Worm (Caenorhabditis elegans): ENCODE measurements around the gene tag-18.
A peak's percentile ranks its signal among the peaks of the same experiment; 100 is the strongest.

tag-18 gene

DNA sequence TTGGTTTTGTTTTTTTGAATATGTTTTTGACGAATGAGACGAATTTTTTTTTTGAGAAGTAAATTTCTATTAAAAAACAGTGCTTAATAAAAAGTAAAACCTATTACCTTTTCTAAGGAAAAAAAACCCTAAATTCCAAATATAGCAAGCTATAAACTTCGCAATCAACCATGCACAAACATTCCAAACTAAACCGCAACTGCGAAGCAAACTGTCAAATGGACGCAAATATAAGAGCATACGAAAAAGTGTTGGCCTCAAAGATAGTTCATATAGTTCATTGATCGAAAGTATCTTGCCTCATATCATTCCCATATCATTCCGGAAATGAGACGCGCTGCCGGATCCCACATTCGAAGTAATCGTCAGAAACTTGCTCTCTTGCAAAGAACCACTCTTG is 37.2 kb downstream of the tag-18 start, which contains the start of gene C01C4.3:
C01C4.3 (plus strand) TSS at position 301 of the 400 bp plus-strand sequence.
- no peak for TF ChIP-seq sea-1 (GFP tag; conservative IDR thresholded peaks at IDR 0.05)
- TF ChIP-seq tbx-37 (GFP tag; conservative IDR thresholded peaks at IDR 0.05): no peak
- TF ChIP-seq ceh-36 (tag; optimal IDR thresholded peaks at IDR 0.05): no peak
- TF ChIP-seq ceh-13 (GFP tag; optimal IDR thresholded peaks at IDR 0.05): no peak
- no peak for TF ChIP-seq aly-1 (tag; optimal IDR thresholded peaks at IDR 0.05)

DNA sequence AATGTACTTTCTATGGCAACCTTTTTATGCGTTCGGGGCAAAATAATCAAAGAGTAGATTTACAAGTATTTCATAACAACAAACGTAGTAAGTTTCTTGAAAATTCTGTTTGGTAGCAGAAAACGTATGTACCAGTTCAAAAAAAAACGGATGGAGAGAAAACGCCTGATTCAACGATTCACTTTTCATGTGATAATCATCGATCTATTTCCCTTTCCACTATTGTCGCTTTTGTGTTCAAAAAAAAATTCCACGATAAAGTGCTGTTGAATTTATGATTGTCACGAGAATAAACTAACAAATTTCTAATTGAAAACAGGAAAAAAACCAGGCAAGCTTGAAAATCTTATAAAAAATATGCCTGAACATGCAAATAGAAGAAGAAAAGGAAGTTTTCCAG is 38.0 kb downstream of the tag-18 start:
- TF ChIP-seq tbx-37 (GFP tag; conservative IDR thresholded peaks at IDR 0.05) (no peak), ceh-13 (GFP tag; optimal IDR thresholded peaks at IDR 0.05) (no peak), aly-1 (tag; optimal IDR thresholded peaks at IDR 0.05) (no peak), sea-1 (GFP tag; conservative IDR thresholded peaks at IDR 0.05) (no peak), tra-4 (tag; optimal IDR thresholded peaks at IDR 0.05) (no peak), B0310.2 (tag; optimal IDR thresholded peaks at IDR 0.05) (no peak), hmg-4 (GFP tag; optimal IDR thresholded peaks at IDR 0.05) (no peak), flt-1 (GFP tag; IDR thresholded peaks at IDR 0.05) (no peak), hmbx-1 (tag; optimal IDR thresholded peaks at IDR 0.05) (no peak)

DNA sequence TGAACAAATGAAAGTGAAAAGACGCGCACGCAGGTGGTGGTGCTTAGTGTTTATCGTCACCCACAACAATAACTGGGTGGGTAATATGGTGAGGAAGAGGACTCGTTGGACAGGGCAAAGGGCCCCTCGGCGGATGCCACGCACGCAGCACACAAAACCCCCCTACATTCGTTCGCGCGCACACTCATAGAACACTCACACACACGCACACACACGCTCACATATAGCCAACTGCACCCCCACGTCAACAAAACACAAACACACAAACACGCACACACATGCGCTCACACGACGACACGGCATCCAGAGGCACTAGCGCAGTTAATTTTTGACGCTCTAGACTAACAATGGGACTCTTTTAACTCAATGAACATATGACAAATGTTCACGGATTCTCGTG is 39.7 kb downstream of the tag-18 start:
- TF ChIP-seq hmbx-1 (tag; optimal IDR thresholded peaks at IDR 0.05) (no peak), hnd-1 (tag; optimal IDR thresholded peaks at IDR 0.05) (no peak), tbx-37 (GFP tag; conservative IDR thresholded peaks at IDR 0.05) (peak; percentile 37; the same call in 1 of the 2 replicates), hmg-4 (GFP tag; optimal IDR thresholded peaks at IDR 0.05) (peak; percentile 86), F13C5.2 (tag; optimal IDR thresholded peaks at IDR 0.05) (peak; percentile 77), sea-1 (GFP tag; conservative IDR thresholded peaks at IDR 0.05) (0 out of 2 replicates have a peak, but pooled peaks have one; percentile 40), pes-1 (GFP tag; IDR thresholded peaks at IDR 0.05) (peak; percentile 56; the same call in 1 of the 2 replicates), aly-1 (tag; optimal IDR thresholded peaks at IDR 0.05) (peak; percentile 35), flt-1 (GFP tag; IDR thresholded peaks at IDR 0.05) (no peak), tra-4 (tag; optimal IDR thresholded peaks at IDR 0.05) (no peak)

DNA sequence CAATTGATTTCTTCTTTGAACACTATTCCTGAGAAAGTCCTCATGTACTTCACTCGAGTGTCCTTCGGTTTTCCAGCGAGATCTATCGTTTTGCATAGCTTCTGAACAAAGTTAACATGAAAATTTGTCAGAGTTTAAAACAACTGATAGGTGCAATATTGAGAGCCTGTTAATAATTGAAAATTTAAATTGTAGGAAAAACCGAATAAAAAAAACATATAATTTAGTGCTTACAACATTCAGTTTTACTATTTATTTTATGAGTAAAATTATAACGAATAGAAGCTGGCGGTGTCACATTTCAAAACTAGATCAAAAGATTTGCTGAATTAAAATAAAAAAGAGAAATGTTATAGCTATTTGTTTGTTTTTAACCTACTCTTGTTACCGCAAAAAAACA is 40.7 kb downstream of the tag-18 start, which contains the start of gene C02F12.8:
C02F12.8 (minus strand) TSS at position 101 of the 400 bp plus-strand sequence.
- TF ChIP-seq sea-1 (GFP tag; conservative IDR thresholded peaks at IDR 0.05) (no peak), scrt-1 (GFP tag; IDR thresholded peaks at IDR 0.05) (no peak)

DNA sequence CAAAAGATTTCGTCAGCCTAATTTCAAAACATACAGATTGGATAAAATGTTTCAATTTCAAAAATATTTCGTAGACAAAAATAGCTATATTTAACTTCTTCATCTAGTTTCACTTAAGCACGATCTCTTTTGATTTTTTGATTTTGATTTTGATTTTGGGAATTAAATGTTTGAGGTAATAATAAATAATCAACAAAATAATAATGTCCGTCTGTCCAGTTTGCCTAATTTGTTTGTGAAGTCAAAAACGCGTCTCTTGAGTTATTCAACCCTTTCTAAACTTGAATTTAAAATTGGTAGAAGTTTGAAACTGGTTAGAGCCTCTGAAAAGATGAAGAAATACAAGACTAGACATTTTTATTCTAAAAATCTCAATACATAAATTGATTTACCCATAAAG is 44.0 kb downstream of the tag-18 start:
- TF ChIP-seq ets-7 (tag; optimal IDR thresholded peaks at IDR 0.05) (no peak), tbx-37 (GFP tag; conservative IDR thresholded peaks at IDR 0.05) (no peak), tbx-11 (GFP tag; IDR thresholded peaks at IDR 0.05) (no peak), tra-4 (tag; optimal IDR thresholded peaks at IDR 0.05) (no peak), scrt-1 (GFP tag; IDR thresholded peaks at IDR 0.05) (no peak), ceh-36 (tag; optimal IDR thresholded peaks at IDR 0.05) (no peak), F13C5.2 (tag; optimal IDR thresholded peaks at IDR 0.05) (no peak), pes-1 (GFP tag; IDR thresholded peaks at IDR 0.05) (no peak), B0310.2 (tag; optimal IDR thresholded peaks at IDR 0.05) (no peak), hnd-1 (tag; optimal IDR thresholded peaks at IDR 0.05) (no peak), aly-1 (tag; optimal IDR thresholded peaks at IDR 0.05) (no peak)

DNA sequence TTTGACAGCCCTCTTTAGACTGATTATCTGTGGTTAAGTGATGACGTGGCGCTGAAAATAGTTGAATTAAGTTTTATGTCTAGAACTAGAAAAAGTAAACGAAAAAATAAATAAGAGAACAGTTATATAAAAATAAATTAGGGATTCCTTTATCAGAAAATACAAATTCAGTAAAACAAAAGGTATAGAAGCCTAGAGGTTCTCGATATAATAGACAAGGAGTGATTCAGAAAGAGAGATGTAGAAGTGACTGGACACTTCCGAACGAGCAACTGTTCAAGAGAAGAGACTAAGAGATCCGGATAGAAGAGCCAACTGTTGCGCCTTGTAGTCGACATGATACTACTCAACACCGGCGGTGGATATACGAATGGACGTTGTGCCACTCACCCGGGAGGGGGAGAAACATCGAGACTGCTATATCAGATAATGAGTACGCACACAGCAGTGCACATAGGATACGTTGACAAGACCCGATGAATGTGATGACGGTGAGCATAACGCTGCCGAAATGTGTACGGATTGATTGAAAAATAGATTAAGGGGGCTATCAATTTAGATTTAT is 44.6 kb downstream of the tag-18 start, which contains the start of gene tag-278:
tag-278 (minus strand) TSS at position 51 of the 565 bp plus-strand sequence.
- no peak for TF ChIP-seq scrt-1 (GFP tag; IDR thresholded peaks at IDR 0.05)
- no peak for TF ChIP-seq ceh-36 (tag; optimal IDR thresholded peaks at IDR 0.05)

DNA sequence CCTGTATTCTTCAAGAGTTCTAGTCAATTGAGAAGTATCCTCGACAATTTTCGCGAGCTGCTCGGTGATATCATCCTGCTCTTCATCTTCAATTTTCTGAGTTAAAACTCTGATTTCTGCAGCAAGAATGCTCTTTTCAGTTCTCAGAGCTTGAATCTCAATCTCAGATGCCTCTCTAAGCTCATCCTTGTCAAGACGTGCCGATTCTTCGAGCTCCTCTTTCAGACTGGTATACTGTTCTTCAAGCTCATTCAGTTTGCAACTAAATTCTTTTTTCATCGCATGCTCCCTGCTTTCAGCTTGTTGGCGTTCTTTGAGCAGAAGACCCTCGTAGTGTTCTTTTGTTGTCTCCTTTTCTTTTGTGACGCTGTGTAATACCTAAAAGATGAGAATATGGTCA is 47.4 kb downstream of the tag-18 start:
- TF ChIP-seq ceh-36 (tag; optimal IDR thresholded peaks at IDR 0.05) (no peak), sea-1 (GFP tag; conservative IDR thresholded peaks at IDR 0.05) (no peak), tra-4 (tag; optimal IDR thresholded peaks at IDR 0.05) (no peak), hmbx-1 (tag; optimal IDR thresholded peaks at IDR 0.05) (no peak), ceh-13 (GFP tag; optimal IDR thresholded peaks at IDR 0.05) (no peak), tbx-11 (GFP tag; IDR thresholded peaks at IDR 0.05) (no peak), B0310.2 (tag; optimal IDR thresholded peaks at IDR 0.05) (no peak), F13C5.2 (tag; optimal IDR thresholded peaks at IDR 0.05) (no peak), hmg-4 (GFP tag; optimal IDR thresholded peaks at IDR 0.05) (no peak), aly-1 (tag; optimal IDR thresholded peaks at IDR 0.05) (no peak)

DNA sequence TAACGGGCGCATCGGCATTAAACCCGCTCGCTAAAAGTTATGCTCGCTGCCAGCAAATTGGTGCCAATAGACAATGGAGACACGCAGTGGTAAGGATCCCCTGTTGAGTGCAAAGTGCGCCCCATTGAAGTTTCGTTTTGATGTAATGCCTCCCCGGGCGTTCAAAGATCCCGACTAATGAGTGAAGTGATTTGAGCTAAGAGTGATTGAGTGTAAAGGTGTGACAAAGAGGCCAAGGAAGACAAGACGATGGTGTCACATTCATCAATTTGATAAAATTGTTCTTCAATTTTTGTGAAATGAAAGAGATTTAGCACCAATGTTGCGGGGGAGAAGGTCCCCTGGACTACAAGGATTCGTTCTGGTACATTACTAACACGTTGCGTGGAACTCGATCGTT is 50.8 kb downstream of the tag-18 start:
- TF ChIP-seq tra-4 (tag; optimal IDR thresholded peaks at IDR 0.05) (no peak), hmg-4 (GFP tag; optimal IDR thresholded peaks at IDR 0.05) (peak; percentile 25)
